Worm (Caenorhabditis elegans): Measurements from ENCODE around the gene W08E12.8.
"Not testable (repeated sequence)": the region's sequence is repeated elsewhere in the genome, so short reads cannot be mapped to it uniquely, and the experiment has no call there.

Gene W08E12.8

DNA sequence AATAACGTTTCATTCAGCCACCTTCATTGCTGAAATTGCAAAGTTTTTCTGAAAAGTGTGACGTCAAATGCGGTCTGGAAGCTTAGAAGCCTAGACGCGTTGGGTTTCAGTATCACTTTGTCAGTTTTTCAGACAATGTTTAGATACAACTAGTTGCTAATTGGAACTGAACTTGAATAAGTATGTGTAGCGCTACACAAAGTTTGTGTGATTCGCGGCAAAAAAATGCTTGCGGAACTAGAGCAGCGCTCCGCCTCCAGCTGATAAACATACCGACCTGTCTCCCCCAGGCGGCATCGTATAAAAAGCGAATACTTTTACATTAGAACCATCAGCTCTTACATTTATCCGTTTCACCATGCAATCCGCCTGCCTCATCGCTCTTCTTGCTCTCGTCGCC lies 9.9 kb downstream of the W08E12.8 start, which contains the start of gene W08E12.4:
Gene W08E12.4, plus strand, starts transcription at position 301 of the 400 bp plus-strand sequence.
- not testable (repeated sequence) for TF ChIP-seq F13C5.2 (tag; optimal IDR thresholded peaks at IDR 0.05); tbx-37 (GFP tag; conservative IDR thresholded peaks at IDR 0.05); pes-1 (GFP tag; IDR thresholded peaks at IDR 0.05)

DNA sequence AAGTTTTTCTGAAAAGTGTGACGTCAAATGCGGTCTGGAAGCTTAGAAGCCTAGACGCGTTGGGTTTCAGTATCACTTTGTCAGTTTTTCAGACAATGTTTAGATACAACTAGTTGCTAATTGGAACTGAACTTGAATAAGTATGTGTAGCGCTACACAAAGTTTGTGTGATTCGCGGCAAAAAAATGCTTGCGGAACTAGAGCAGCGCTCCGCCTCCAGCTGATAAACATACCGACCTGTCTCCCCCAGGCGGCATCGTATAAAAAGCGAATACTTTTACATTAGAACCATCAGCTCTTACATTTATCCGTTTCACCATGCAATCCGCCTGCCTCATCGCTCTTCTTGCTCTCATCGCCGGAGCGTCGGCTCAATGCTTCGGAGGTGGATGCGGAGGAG lies 11.5 kb downstream of the W08E12.8 start, which contains the start of gene idpp-12:
Gene idpp-12, plus strand, starts transcription at position 301 of the 400 bp plus-strand sequence.
- TF ChIP-seq pes-1 (GFP tag; IDR thresholded peaks at IDR 0.05); ceh-36 (tag; optimal IDR thresholded peaks at IDR 0.05); sea-1 (GFP tag; conservative IDR thresholded peaks at IDR 0.05): not testable (repeated sequence)

DNA sequence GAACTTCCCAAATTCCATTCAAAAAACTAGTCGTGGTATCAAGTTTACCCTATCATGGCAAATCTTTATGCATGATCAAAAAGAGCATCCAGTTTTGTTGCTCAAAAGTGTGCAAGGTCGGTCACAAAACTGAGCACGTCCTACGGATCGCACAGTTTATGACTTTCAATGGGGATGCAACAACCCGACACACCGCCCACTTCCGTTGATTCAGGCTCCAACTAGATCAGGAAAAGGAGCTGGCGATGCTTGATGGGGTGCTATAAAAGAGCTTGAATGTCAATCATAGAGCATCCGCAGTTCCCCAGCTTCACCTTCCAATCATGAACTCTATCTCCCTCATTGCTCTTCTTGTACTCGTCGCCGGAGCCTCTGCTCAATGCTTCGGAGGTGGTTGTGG lies 13.4 kb downstream of the W08E12.8 start, which contains the start of gene W08E12.2:
Gene W08E12.2, plus strand, starts transcription at position 301 of the 400 bp plus-strand sequence.
- TF ChIP-seq tbx-37 (GFP tag; conservative IDR thresholded peaks at IDR 0.05) (no peak), aly-1 (tag; optimal IDR thresholded peaks at IDR 0.05) (no peak), sea-1 (GFP tag; conservative IDR thresholded peaks at IDR 0.05) (no peak), ets-7 (tag; optimal IDR thresholded peaks at IDR 0.05) (no peak), ceh-13 (GFP tag; optimal IDR thresholded peaks at IDR 0.05) (no peak), tra-4 (tag; optimal IDR thresholded peaks at IDR 0.05) (no peak), pes-1 (GFP tag; IDR thresholded peaks at IDR 0.05) (no peak), ceh-36 (tag; optimal IDR thresholded peaks at IDR 0.05) (no peak), tbx-11 (GFP tag; IDR thresholded peaks at IDR 0.05) (no peak), F13C5.2 (tag; optimal IDR thresholded peaks at IDR 0.05) (no peak), B0310.2 (tag; optimal IDR thresholded peaks at IDR 0.05) (no peak), hmbx-1 (tag; optimal IDR thresholded peaks at IDR 0.05) (no peak), hmg-4 (GFP tag; optimal IDR thresholded peaks at IDR 0.05) (no peak), scrt-1 (GFP tag; IDR thresholded peaks at IDR 0.05) (no peak), hnd-1 (tag; optimal IDR thresholded peaks at IDR 0.05) (no peak)

DNA sequence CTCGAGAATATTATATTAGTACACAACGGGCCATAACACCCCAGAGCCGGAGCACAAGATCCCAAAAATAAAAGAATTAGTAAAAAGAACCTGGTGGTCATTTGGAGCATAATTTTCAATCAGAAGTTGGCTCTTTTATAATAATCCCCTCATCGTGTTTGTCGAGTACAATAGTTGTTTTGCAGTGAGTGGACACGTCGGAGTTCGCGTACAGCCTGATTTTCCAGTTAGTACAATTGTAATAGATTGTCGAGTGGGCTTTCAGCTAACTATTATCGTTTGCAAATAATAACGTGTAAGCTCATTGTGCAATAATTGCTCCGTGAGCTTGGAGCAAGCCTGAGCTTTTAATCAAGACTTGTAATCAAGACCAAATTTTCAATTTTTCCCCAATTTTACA lies 15.3 kb downstream of the W08E12.8 start, which contains the start of gene W08E12.9:
Gene W08E12.9, minus strand, starts transcription at position 101 of the 400 bp plus-strand sequence.
- TF ChIP-seq sea-1 (GFP tag; conservative IDR thresholded peaks at IDR 0.05): no peak
- no peak for TF ChIP-seq flt-1 (GFP tag; IDR thresholded peaks at IDR 0.05)
- TF ChIP-seq tra-4 (tag; optimal IDR thresholded peaks at IDR 0.05): no peak
- TF ChIP-seq tbx-11 (GFP tag; IDR thresholded peaks at IDR 0.05): no peak
- TF ChIP-seq ceh-36 (tag; optimal IDR thresholded peaks at IDR 0.05): no peak
- TF ChIP-seq hmbx-1 (tag; optimal IDR thresholded peaks at IDR 0.05): no peak
- TF ChIP-seq tbx-37 (GFP tag; conservative IDR thresholded peaks at IDR 0.05): no peak
- TF ChIP-seq aly-1 (tag; optimal IDR thresholded peaks at IDR 0.05): no peak
- no peak for TF ChIP-seq F13C5.2 (tag; optimal IDR thresholded peaks at IDR 0.05)
- TF ChIP-seq ets-7 (tag; optimal IDR thresholded peaks at IDR 0.05): no peak
- TF ChIP-seq pes-1 (GFP tag; IDR thresholded peaks at IDR 0.05): no peak

DNA sequence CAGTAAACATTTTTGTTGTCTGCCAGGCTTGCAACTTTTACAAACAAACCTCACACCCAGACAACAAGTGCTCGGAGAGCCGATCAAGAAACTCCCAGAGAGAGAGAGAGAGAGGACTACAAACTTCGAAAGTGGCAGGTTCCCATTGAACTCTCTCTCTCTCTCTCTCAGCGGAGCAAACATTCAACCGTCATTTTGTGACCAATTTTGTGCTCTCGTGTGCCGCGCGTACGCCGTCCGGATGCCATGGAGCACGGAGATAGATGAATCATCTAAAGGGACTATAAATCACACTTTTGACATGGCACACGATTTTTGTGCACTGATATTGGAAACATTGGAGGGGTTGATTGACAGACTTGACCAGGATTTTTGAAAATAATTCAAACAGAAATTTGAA lies 16.7 kb downstream of the W08E12.8 start:
- TF ChIP-seq B0310.2 (tag; optimal IDR thresholded peaks at IDR 0.05) (no peak), aly-1 (tag; optimal IDR thresholded peaks at IDR 0.05) (no peak)

DNA sequence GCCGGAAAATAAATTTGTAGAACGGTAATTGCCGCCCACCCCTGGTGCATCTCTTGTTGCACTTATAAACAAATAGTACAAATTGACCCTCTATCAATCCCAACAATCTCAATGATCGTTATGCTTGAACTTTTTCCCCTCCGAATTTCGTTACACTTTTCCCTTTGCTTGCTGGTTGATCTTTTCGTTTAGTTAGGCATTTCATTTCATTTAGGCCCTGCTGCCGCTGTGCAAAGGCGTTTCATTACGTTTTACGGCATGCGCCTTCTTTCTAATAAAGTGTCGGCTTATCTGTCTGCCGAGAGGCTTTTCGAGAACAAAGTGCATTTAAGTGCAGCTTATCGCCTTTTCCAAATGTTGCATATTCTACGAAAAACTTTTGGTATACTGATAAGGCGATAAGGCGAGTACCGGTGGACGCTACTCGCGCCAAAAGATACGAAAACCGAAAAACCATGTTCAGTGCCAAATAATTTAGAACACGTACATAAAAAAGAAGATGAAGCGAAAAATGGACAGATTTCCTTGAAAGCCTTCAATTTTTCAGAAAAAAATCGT lies 18.6 kb downstream of the W08E12.8 start:
- TF ChIP-seq F13C5.2 (tag; optimal IDR thresholded peaks at IDR 0.05) (no peak), hmg-4 (GFP tag; optimal IDR thresholded peaks at IDR 0.05) (no peak), aly-1 (tag; optimal IDR thresholded peaks at IDR 0.05) (no peak), tbx-37 (GFP tag; conservative IDR thresholded peaks at IDR 0.05) (no peak), sea-1 (GFP tag; conservative IDR thresholded peaks at IDR 0.05) (no peak), hmbx-1 (tag; optimal IDR thresholded peaks at IDR 0.05) (no peak)

DNA sequence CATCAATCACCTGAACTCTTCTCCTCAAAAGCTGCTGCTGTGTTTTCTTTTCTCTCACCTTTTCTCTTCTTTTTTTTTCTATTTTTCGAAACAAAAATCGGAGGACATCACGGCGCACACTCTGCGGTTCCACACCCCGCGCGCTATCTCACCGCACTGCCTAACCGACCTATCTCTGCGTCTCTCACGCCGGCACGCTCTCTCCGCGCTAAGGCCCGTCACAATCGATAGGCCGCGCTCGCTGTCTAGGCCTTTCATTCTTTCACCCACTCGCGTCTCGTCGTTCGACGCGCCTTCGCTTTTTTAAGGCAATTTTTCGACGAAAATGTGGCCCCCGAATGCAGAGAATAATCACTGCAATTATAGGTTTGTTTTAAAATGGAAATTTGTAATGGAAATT lies 19.1 kb downstream of the W08E12.8 start, which contains the start of gene zip-11:
Gene zip-11, plus strand, starts transcription at position 34 of the 400 bp plus-strand sequence.
- TF ChIP-seq tra-4 (tag; optimal IDR thresholded peaks at IDR 0.05) (no peak), ama-1 (optimal IDR thresholded peaks at IDR 0.05) (no peak), hmg-4 (GFP tag; optimal IDR thresholded peaks at IDR 0.05) (peak; percentile 28), sea-1 (GFP tag; conservative IDR thresholded peaks at IDR 0.05) (no peak)

DNA sequence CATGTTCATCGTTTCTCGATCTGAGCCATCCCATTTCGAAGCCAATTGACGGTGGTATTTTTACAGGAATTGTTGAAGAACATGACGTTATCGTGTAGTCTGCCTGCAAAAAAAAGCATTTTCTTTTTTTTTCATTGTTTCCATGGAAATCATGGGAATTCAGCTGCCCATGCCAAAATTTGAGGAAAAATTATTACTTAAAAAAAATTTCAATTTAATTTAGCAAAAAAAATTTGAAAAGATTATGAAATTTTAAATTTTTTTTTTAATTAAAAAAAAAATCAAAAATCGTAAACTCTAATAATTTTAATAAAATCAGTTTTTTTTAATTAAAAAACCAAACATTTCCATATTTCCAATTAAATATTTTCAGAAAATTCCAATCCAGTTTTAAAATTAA lies 39.6 kb downstream of the W08E12.8 start, which contains the start of gene F42A6.5:
Gene F42A6.5, minus strand, starts transcription at position 101 of the 400 bp plus-strand sequence.
- TF ChIP-seq tra-4 (tag; optimal IDR thresholded peaks at IDR 0.05); hmbx-1 (tag; optimal IDR thresholded peaks at IDR 0.05); flt-1 (GFP tag; IDR thresholded peaks at IDR 0.05): not testable (repeated sequence)

DNA sequence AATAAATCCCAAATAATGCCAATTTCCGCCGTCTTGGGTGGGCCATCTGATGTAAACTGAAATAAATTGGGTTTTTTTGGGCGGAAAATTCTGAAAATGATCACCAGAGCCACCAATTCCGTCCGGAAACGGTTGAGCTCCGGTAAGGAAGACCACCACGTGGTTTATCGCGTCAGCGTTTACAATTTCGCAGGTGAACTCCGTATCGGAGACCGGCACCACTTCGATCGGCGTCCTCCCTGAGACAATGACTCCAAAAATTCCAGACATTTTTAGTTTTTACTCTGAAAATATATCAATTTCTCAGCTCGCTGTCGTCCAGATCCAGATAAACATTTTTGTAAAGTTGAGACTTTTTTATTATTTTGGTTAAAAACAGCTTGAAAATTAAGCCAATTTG lies 44.4 kb downstream of the W08E12.8 start, which contains the start of gene F42A6.6:
Gene F42A6.6, minus strand, starts transcription at position 289 of the 400 bp plus-strand sequence.
- TF ChIP-seq ama-1 (optimal IDR thresholded peaks at IDR 0.05) (peak; percentile 94), B0310.2 (tag; optimal IDR thresholded peaks at IDR 0.05) (no peak), flt-1 (GFP tag; IDR thresholded peaks at IDR 0.05) (no peak), tbx-11 (GFP tag; IDR thresholded peaks at IDR 0.05) (0 out of 2 replicates have a peak, but pooled peaks have one; percentile 50), scrt-1 (GFP tag; IDR thresholded peaks at IDR 0.05) (0 out of 2 replicates have a peak, but pooled peaks have one; percentile 49), sea-1 (GFP tag; conservative IDR thresholded peaks at IDR 0.05) (no peak), pes-1 (GFP tag; IDR thresholded peaks at IDR 0.05) (no peak), aly-1 (tag; optimal IDR thresholded peaks at IDR 0.05) (no peak), hnd-1 (tag; optimal IDR thresholded peaks at IDR 0.05) (no peak), F13C5.2 (tag; optimal IDR thresholded peaks at IDR 0.05) (no peak), ceh-13 (GFP tag; optimal IDR thresholded peaks at IDR 0.05) (no peak), hmg-4 (GFP tag; optimal IDR thresholded peaks at IDR 0.05) (peak; percentile 4), hmbx-1 (tag; optimal IDR thresholded peaks at IDR 0.05) (no peak), ceh-36 (tag; optimal IDR thresholded peaks at IDR 0.05) (peak; percentile 15), ets-7 (tag; optimal IDR thresholded peaks at IDR 0.05) (no peak), tbx-37 (GFP tag; conservative IDR thresholded peaks at IDR 0.05) (no peak), tra-4 (tag; optimal IDR thresholded peaks at IDR 0.05) (no peak)
